Fruit fly (Drosophila melanogaster) whole organism, adult: Measurements from ENCODE around the gene CG6569.

Experiments
- CG11617 ChIP-seq: fragments of 200-800 bp; sonication (Bioruptor generic); optimal IDR thresholded peaks from 2 replicates; lab custom pipeline; 2017; ENCODE audit warnings: mild to moderate bottlenecking, missing biosample characterization, missing genetic modification reagents, missing genetic modification characterization
- CG12768 ChIP-seq: fragments of 200-800 bp; sonication (Bioruptor generic); optimal IDR thresholded peaks from 2 replicates; lab custom pipeline; 2017; ENCODE audit warnings: missing biosample characterization, missing genetic modification characterization, mild to moderate bottlenecking, moderate library complexity, missing genetic modification reagents
- CG14711 ChIP-seq: fragments of 200-800 bp; sonication (Bioruptor generic); optimal IDR thresholded peaks from 2 replicates; lab custom pipeline; 2018; ENCODE audit warnings: missing biosample characterization, mild to moderate bottlenecking, missing genetic modification characterization, moderate library complexity
- CG1620 ChIP-seq: fragments of 200-800 bp; sonication (Bioruptor generic); optimal IDR thresholded peaks from 2 replicates; lab custom pipeline; 2016; ENCODE audit warnings: missing biosample characterization, missing genetic modification characterization
- CG33017 ChIP-seq: fragments of 200-800 bp; sonication (Bioruptor generic); optimal IDR thresholded peaks from 2 replicates; lab custom pipeline; 2018; ENCODE audit warnings: missing biosample characterization, mild to moderate bottlenecking, missing genetic modification characterization, moderate library complexity
- CG5204 ChIP-seq: fragments of 200-800 bp; sonication (Bioruptor generic); optimal IDR thresholded peaks from 2 replicates; lab custom pipeline; 2016; ENCODE audit warnings: missing biosample characterization, missing genetic modification characterization
- CG7045 ChIP-seq: fragments of 200-800 bp; sonication (Bioruptor generic); optimal IDR thresholded peaks from 2 replicates; lab custom pipeline; 2017; ENCODE audit warnings: missing biosample characterization, mild to moderate bottlenecking, missing genetic modification characterization
- CG7101 ChIP-seq: fragments of 200-800 bp; sonication (Bioruptor generic); optimal IDR thresholded peaks from 2 replicates; lab custom pipeline; 2018; ENCODE audit warnings: missing biosample characterization, mild to moderate bottlenecking, missing genetic modification characterization, moderate library complexity
- Clk ChIP-seq: fragments of 200-800 bp; sonication (Bioruptor generic); optimal IDR thresholded peaks from 2 replicates; lab custom pipeline; 2017; ENCODE audit warnings: missing biosample characterization, missing genetic modification characterization
- Crg-1 ChIP-seq: fragments of 200-800 bp; sonication (Bioruptor generic); optimal IDR thresholded peaks from 2 replicates; lab custom pipeline; 2016; ENCODE audit warnings: missing biosample characterization, missing genetic modification characterization
- Hr96 ChIP-seq: fragments of 200-800 bp; sonication (Bioruptor generic); optimal IDR thresholded peaks from 2 replicates; lab custom pipeline; 2016; ENCODE audit warnings: missing biosample characterization, missing genetic modification characterization
- Mnt ChIP-seq: fragments of 200-800 bp; sonication (Bioruptor generic); optimal IDR thresholded peaks from 2 replicates; lab custom pipeline; 2016; ENCODE audit warnings: missing biosample characterization, mild to moderate bottlenecking, missing genetic modification characterization
- bab1 ChIP-seq: fragments of 200-800 bp; sonication (Bioruptor generic); optimal IDR thresholded peaks from 3 replicates; lab custom pipeline; 2019; ENCODE audit warnings: missing biosample characterization, mild to moderate bottlenecking, missing genetic modification characterization, moderate library complexity
- cic ChIP-seq: fragments of 200-800 bp; sonication (Bioruptor generic); optimal IDR thresholded peaks from 2 replicates; lab custom pipeline; 2017; ENCODE audit warnings: missing biosample characterization, mild to moderate bottlenecking, missing genetic modification characterization, moderate library complexity
- cnc ChIP-seq, 2 experiments: fragments of >200 bp; optimal IDR thresholded peaks; 2 replicates each; lab custom pipeline; 2017
- kay ChIP-seq: fragments of 200-800 bp; sonication (Bioruptor generic); peaks from one replicate; lab custom pipeline; 2016; ENCODE audit warnings: missing biosample characterization, missing genetic modification characterization, borderline replicate concordance
- ovo ChIP-seq: fragments of 200-800 bp; sonication (Bioruptor generic); optimal IDR thresholded peaks from 2 replicates; lab custom pipeline; 2016; ENCODE audit warnings: missing biosample characterization, missing genetic modification characterization
- pad ChIP-seq: fragments of 200-800 bp; sonication (Bioruptor generic); optimal IDR thresholded peaks from 3 replicates; lab custom pipeline; 2017; ENCODE audit warnings: missing biosample characterization, missing genetic modification characterization, mild to moderate bottlenecking, moderate library complexity, missing genetic modification reagents
- tj ChIP-seq: fragments of 200-800 bp; sonication (Bioruptor generic); optimal IDR thresholded peaks from 3 replicates; lab custom pipeline; 2017; ENCODE audit warnings: missing biosample characterization, mild to moderate bottlenecking, missing genetic modification characterization, moderate library complexity
- toe ChIP-seq: fragments of 200-800 bp; sonication (Bioruptor generic); optimal IDR thresholded peaks from 2 replicates; lab custom pipeline; 2016; ENCODE audit warnings: missing biosample characterization, missing genetic modification characterization

The CG6569 gene

dm6 chr3R:21890739-21891138 lies 23.0 kb upstream of the CG6569 start:
- no peak for TF ChIP-seq CG12768
- no peak for TF ChIP-seq toe
- TF ChIP-seq Hr96 (GFP tag; lab: Kevin White, UChicago) = no peak
- TF ChIP-seq CG11617 (GFP tag; lab: Kevin White, UChicago) = no peak
- TF ChIP-seq pad = no peak
- TF ChIP-seq Clk = no peak
- TF ChIP-seq kay (GFP tag; lab: Kevin White, UChicago) = no peak
- TF ChIP-seq CG7045 (GFP tag; lab: Kevin White, UChicago) = no peak
- TF ChIP-seq CG5204 (GFP tag; lab: Kevin White, UChicago) = no peak
- TF ChIP-seq CG7101 (tag; lab: Kevin White, UChicago) = no peak
- no peak for TF ChIP-seq bab1 (GFP tag; lab: Kevin White, UChicago)
- no peak for TF ChIP-seq Crg-1 (GFP tag; lab: Kevin White, UChicago)
- no peak for TF ChIP-seq CG33017
- no peak for TF ChIP-seq cic (GFP tag; lab: Kevin White, UChicago)
- no peak for TF ChIP-seq cnc (optimal IDR thresholded peaks at IDR 0.05; lab: Kevin White, UChicago)
- no peak for TF ChIP-seq ovo (GFP tag; lab: Kevin White, UChicago)
- TF ChIP-seq tj (GFP tag; lab: Kevin White, UChicago) = no peak
- no peak for TF ChIP-seq CG1620 (GFP tag; lab: Kevin White, UChicago)

DNA sequence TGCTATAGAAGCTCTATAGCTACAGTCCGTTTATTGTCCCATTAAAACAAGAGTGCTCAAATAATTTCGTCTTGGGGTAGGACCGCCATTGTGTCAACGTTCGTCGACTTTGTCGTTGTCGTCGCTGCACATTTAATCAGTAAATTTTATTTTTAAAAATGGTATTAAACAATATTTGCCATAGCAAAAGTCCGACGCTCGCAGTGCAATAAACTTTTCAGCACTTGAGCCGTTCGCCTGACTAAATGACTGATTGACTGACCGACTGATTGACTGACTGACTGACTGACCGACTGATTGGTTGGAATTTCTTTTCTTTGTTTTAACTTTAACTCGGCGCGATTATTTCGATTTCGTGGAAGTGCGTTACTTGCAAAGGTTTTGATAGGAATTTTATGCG lies 22.2 kb upstream of the CG6569 start:
- no peak for TF ChIP-seq tj (GFP tag; lab: Kevin White, UChicago)
- TF ChIP-seq kay (GFP tag; lab: Kevin White, UChicago) = peak; percentile 65

dm6 chr3R:21888696-21889602 lies 21.2 kb upstream of the CG6569 start, which contains the start of gene CG43844:
TSS of gene CG43844 (plus strand) at chr3R:21889539.
- TF ChIP-seq bab1 (GFP tag; lab: Kevin White, UChicago) (peak; percentile 15), cnc (optimal IDR thresholded peaks at IDR 0.05; lab: Kevin White, UChicago) (no peak), ovo (GFP tag; lab: Kevin White, UChicago) (no peak), cic (GFP tag; lab: Kevin White, UChicago) (peak; percentile 40), toe (no peak), CG33017 (peak; percentile 22), CG12768 (peak; percentile 4), Hr96 (GFP tag; lab: Kevin White, UChicago) (no peak), kay (GFP tag; lab: Kevin White, UChicago) (peak; percentile 93), Clk (no peak)

- TF ChIP-seq bab1 (GFP tag; lab: Kevin White, UChicago) (peak; percentile 14), CG1620 (GFP tag; lab: Kevin White, UChicago) (no peak), Mnt (GFP tag; lab: Kevin White, UChicago) (no peak), CG14711 (tag; lab: Kevin White, UChicago) (peak; percentile 26), kay (GFP tag; lab: Kevin White, UChicago) (peak; percentile 54), Clk (no peak), cnc (optimal IDR thresholded peaks at IDR 0.05; lab: Kevin White, UChicago) (no peak), Crg-1 (GFP tag; lab: Kevin White, UChicago) (no peak), CG7101 (tag; lab: Kevin White, UChicago) (peak; percentile 24), CG33017 (no peak), pad (no peak), CG12768 (peak; percentile 14)
Observed at dm6 chr3R:21887588-21888007, 19.9 kb upstream of the CG6569 start.

- TF ChIP-seq CG12768 (no peak), Mnt (GFP tag; lab: Kevin White, UChicago) (peak; percentile 20), pad (peak; percentile 26), bab1 (GFP tag; lab: Kevin White, UChicago) (no peak), ovo (GFP tag; lab: Kevin White, UChicago) (no peak), CG7101 (tag; lab: Kevin White, UChicago) (peak; percentile 18), CG1620 (GFP tag; lab: Kevin White, UChicago) (no peak), tj (GFP tag; lab: Kevin White, UChicago) (no peak), kay (GFP tag; lab: Kevin White, UChicago) (peak; percentile 74), toe (no peak), CG5204 (GFP tag; lab: Kevin White, UChicago) (no peak), CG14711 (tag; lab: Kevin White, UChicago) (peak; percentile 49), cic (GFP tag; lab: Kevin White, UChicago) (peak; percentile 55), Hr96 (GFP tag; lab: Kevin White, UChicago) (no peak), Crg-1 (GFP tag; lab: Kevin White, UChicago) (peak; percentile 37)
Observed at dm6 chr3R:21886861-21887587, 19.3 kb upstream of the CG6569 start, which contains the start of the genes CG6678 and dnd. TSS of gene CG6678 (plus strand) at chr3R:21887029. TSS of gene dnd (minus strand) at chr3R:21887355.

DNA sequence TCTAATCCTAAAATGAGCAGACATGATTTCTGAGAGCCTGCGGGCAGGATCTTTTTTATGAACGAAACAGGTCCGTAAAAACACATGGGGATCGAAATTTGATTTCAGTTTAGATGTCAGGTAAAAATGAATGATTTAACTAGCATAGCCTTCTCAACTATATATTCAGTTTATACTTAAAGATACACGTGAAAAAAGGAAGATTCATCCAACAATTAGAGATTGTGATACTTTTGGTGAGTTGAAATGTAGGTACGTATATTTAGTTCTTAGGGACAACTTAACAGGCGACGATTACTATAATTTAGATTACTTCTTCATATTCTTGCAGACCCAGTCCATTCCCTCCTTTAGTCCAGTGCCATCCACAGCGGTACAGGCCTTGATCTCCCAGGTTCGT lies 17.7 kb upstream of the CG6569 start, which contains the start of gene CG17819:
Gene CG17819 (minus strand): TSS at position 101 of the 400 bp plus-strand sequence.
- TF ChIP-seq pad (no peak), toe (no peak), CG14711 (tag; lab: Kevin White, UChicago) (no peak), CG33017 (no peak), CG11617 (GFP tag; lab: Kevin White, UChicago) (no peak), Clk (no peak), Hr96 (GFP tag; lab: Kevin White, UChicago) (no peak), cnc (optimal IDR thresholded peaks at IDR 0.05; lab: Kevin White, UChicago) (no peak), kay (GFP tag; lab: Kevin White, UChicago) (no peak), tj (GFP tag; lab: Kevin White, UChicago) (no peak), cic (GFP tag; lab: Kevin White, UChicago) (no peak)
